Comparison of ENCODE assay signal across 1 fruit fly cellular context in genomic region chr3L:3543525-3543971, dm6.
A peak's percentile ranks its signal among the peaks of the same experiment; 100 is the strongest.
TF ChIP-seq lines count a peak whose summit lies in the region.

No protein-coding gene starts in this region.

TF ChIP-seq in whole organism, embryonic, 481 proteins besides CTCF, POLR2A, EP300 and RAD21 (continued from another document and continues in another):
- peak; percentile 14 for TF ChIP-seq sug (tag; optimal IDR thresholded peaks at IDR 0.05; lab: Kevin White, UChicago)
- TF ChIP-seq CG3281 (GFP tag; optimal IDR thresholded peaks at IDR 0.05; lab: Kevin White, UChicago): peak; percentile 74
- TF ChIP-seq CG4730 (GFP tag; IDR thresholded peaks at IDR 0.05; lab: Robert Waterston, UW): no peak
- TF ChIP-seq CG12659 (GFP tag; optimal IDR thresholded peaks at IDR 0.05; lab: Kevin White, UChicago): no peak
- TF ChIP-seq wor (GFP tag; IDR thresholded peaks at IDR 0.05; lab: Robert Waterston, UW): no peak
- TF ChIP-seq Six4 (GFP tag; optimal IDR thresholded peaks at IDR 0.05; lab: Kevin White, UChicago): no peak
- TF ChIP-seq Hmr (GFP tag; optimal IDR thresholded peaks at IDR 0.05; lab: Kevin White, UChicago): peak; percentile 79
- no peak for TF ChIP-seq insv (GFP tag; optimal IDR thresholded peaks at IDR 0.05; lab: Kevin White, UChicago)
- no peak for TF ChIP-seq Ssrp (tag; optimal IDR thresholded peaks at IDR 0.05; lab: Kevin White, UChicago)
- peak; percentile 56 for TF ChIP-seq unpg (GFP tag; optimal IDR thresholded peaks at IDR 0.05; lab: Kevin White, UChicago)
- no peak for TF ChIP-seq kay (GFP tag; optimal IDR thresholded peaks at IDR 0.05; lab: Kevin White, UChicago)
- TF ChIP-seq sr (GFP tag; IDR thresholded peaks at IDR 0.05; lab: Robert Waterston, UW): no peak
- no peak for TF ChIP-seq CG31441 (GFP tag; IDR thresholded peaks at IDR 0.05; lab: Robert Waterston, UW)
- TF ChIP-seq fd64A (GFP tag; optimal IDR thresholded peaks at IDR 0.05; lab: Kevin White, UChicago): peak; percentile 52
- TF ChIP-seq repo (GFP tag; optimal IDR thresholded peaks at IDR 0.05; lab: Kevin White, UChicago): no peak
- TF ChIP-seq ro (GFP tag; IDR thresholded peaks at IDR 0.05; lab: Robert Waterston, UW): no peak
- peak; percentile 72 for TF ChIP-seq Med (GFP tag; lab: Kevin White, UChicago)
- TF ChIP-seq CG16815 (GFP tag; optimal IDR thresholded peaks at IDR 0.05; lab: Kevin White, UChicago): no peak
- no peak for TF ChIP-seq Ada2b (GFP tag; IDR thresholded peaks at IDR 0.05; lab: Robert Waterston, UW)
- no peak for TF ChIP-seq fru (optimal IDR thresholded peaks at IDR 0.05; lab: Kevin White, UChicago)
- TF ChIP-seq tio (GFP tag; optimal IDR thresholded peaks at IDR 0.05; lab: Kevin White, UChicago): no peak
- no peak for TF ChIP-seq CG13123 (GFP tag; optimal IDR thresholded peaks at IDR 0.05; lab: Kevin White, UChicago)
- peak; percentile 60 for TF ChIP-seq oc (tag; optimal IDR thresholded peaks at IDR 0.05; lab: Kevin White, UChicago)
- TF ChIP-seq PHDP (tag; optimal IDR thresholded peaks at IDR 0.05; lab: Kevin White, UChicago): peak; percentile 63
- TF ChIP-seq jing (GFP tag; optimal IDR thresholded peaks at IDR 0.05; lab: Kevin White, UChicago): no peak
- TF ChIP-seq CG3065 (GFP tag; optimal IDR thresholded peaks at IDR 0.05; lab: Kevin White, UChicago): no peak
- TF ChIP-seq ERR (GFP tag; optimal IDR thresholded peaks at IDR 0.05; lab: Kevin White, UChicago): no peak
- no peak for TF ChIP-seq tup (GFP tag; optimal IDR thresholded peaks at IDR 0.05; lab: Kevin White, UChicago)
- no peak for TF ChIP-seq ewg (GFP tag; optimal IDR thresholded peaks at IDR 0.05; lab: Kevin White, UChicago)
- TF ChIP-seq bigmax (GFP tag; optimal IDR thresholded peaks at IDR 0.05; lab: Kevin White, UChicago): no peak
- TF ChIP-seq ems (GFP tag; optimal IDR thresholded peaks at IDR 0.05; lab: Kevin White, UChicago): peak; percentile 65
- TF ChIP-seq Atf6 (GFP tag; IDR thresholded peaks at IDR 0.05; lab: Robert Waterston, UW): peak; percentile 61
- no peak for TF ChIP-seq CG9932 (GFP tag; IDR thresholded peaks at IDR 0.05; lab: Robert Waterston, UW)
- TF ChIP-seq CG15073 (GFP tag; optimal IDR thresholded peaks at IDR 0.05; lab: Kevin White, UChicago): no peak
- no peak for TF ChIP-seq CG10321 (GFP tag; IDR thresholded peaks at IDR 0.05; lab: Robert Waterston, UW)
- TF ChIP-seq CG3407 (GFP tag; optimal IDR thresholded peaks at IDR 0.05; lab: Kevin White, UChicago): peak; percentile 12
- no peak for TF ChIP-seq her (GFP tag; optimal IDR thresholded peaks at IDR 0.05; lab: Kevin White, UChicago)
- no peak for TF ChIP-seq cato (GFP tag; optimal IDR thresholded peaks at IDR 0.05; lab: Kevin White, UChicago; ENCODE audit: borderline replicate concordance)
- peak; percentile 41; the same call in 1 of the 3 replicates for TF ChIP-seq HLH4C (GFP tag; IDR thresholded peaks at IDR 0.05; lab: Robert Waterston, UW; ENCODE audit: partially characterized antibody)
- no peak for TF ChIP-seq gcm (GFP tag; optimal IDR thresholded peaks at IDR 0.05; lab: Kevin White, UChicago)
- TF ChIP-seq Meics (GFP tag; optimal IDR thresholded peaks at IDR 0.05; lab: Kevin White, UChicago): peak; percentile 60
- no peak for TF ChIP-seq jumu (GFP tag; optimal IDR thresholded peaks at IDR 0.05; lab: Kevin White, UChicago)
- no peak for TF ChIP-seq zen (tag; optimal IDR thresholded peaks at IDR 0.05; lab: Kevin White, UChicago)
- TF ChIP-seq CG12391 (tag; optimal IDR thresholded peaks at IDR 0.05; lab: Kevin White, UChicago): no peak
- TF ChIP-seq CG6272 (GFP tag; IDR thresholded peaks at IDR 0.05; lab: Robert Waterston, UW): no peak
- no peak for TF ChIP-seq CG11560 (tag; IDR thresholded peaks at IDR 0.05; lab: Robert Waterston, UW)
- no peak for TF ChIP-seq CG5245 (GFP tag; optimal IDR thresholded peaks at IDR 0.05; lab: Kevin White, UChicago)
- peak; percentile 57 for TF ChIP-seq CG2875 (GFP tag; optimal IDR thresholded peaks at IDR 0.05; lab: Kevin White, UChicago)
- TF ChIP-seq onecut (GFP tag; IDR thresholded peaks at IDR 0.05; lab: Robert Waterston, UW): peak; percentile 42
- no peak for TF ChIP-seq Gug (GFP tag; IDR thresholded peaks at IDR 0.05; lab: Robert Waterston, UW)
- TF ChIP-seq CG14710 (tag; optimal IDR thresholded peaks at IDR 0.05; lab: Kevin White, UChicago): peak; percentile 33
- no peak for TF ChIP-seq CG9817 (tag; optimal IDR thresholded peaks at IDR 0.05; lab: Kevin White, UChicago)
- peak; percentile 68 for TF ChIP-seq CG10209 (GFP tag; optimal IDR thresholded peaks at IDR 0.05; lab: Kevin White, UChicago)
- 0 out of 3 replicates have a peak, but pooled peaks have one; percentile 68 for TF ChIP-seq gce (GFP tag; IDR thresholded peaks at IDR 0.05; lab: Robert Waterston, UW)
- peak; percentile 57 for TF ChIP-seq CG12769 (tag; optimal IDR thresholded peaks at IDR 0.05; lab: Kevin White, UChicago)
- peak; percentile 8; the same call in 1 of the 3 replicates for TF ChIP-seq mld (GFP tag; IDR thresholded peaks at IDR 0.05; lab: Robert Waterston, UW; ENCODE audit: partially characterized antibody)
- no peak for TF ChIP-seq Myb (GFP tag; optimal IDR thresholded peaks at IDR 0.05; lab: Kevin White, UChicago)
- no peak for TF ChIP-seq CG7839 (tag; optimal IDR thresholded peaks at IDR 0.05; lab: Kevin White, UChicago)
- no peak for TF ChIP-seq Sry-δ (GFP tag; optimal IDR thresholded peaks at IDR 0.05; lab: Kevin White, UChicago)
- TF ChIP-seq CG17802 (tag; optimal IDR thresholded peaks at IDR 0.05; lab: Kevin White, UChicago): no peak
- TF ChIP-seq NFAT (GFP tag; IDR thresholded peaks at IDR 0.05; lab: Robert Waterston, UW): no peak
- no peak for TF ChIP-seq hkb (optimal IDR thresholded peaks at IDR 0.05; lab: Kevin White, UChicago)
- peak; percentile 22; the same call in 1 of the 2 replicates for TF ChIP-seq hkb (GFP tag; IDR thresholded peaks at IDR 0.05; lab: Robert Waterston, UW)
- no peak for TF ChIP-seq Dip3 (GFP tag; optimal IDR thresholded peaks at IDR 0.05; lab: Kevin White, UChicago)
- TF ChIP-seq Ptx1 (GFP tag; IDR thresholded peaks at IDR 0.05; lab: Robert Waterston, UW): no peak
- TF ChIP-seq Lim3 (GFP tag; IDR thresholded peaks at IDR 0.05; lab: Robert Waterston, UW): no peak
- TF ChIP-seq CG7786 (GFP tag; optimal IDR thresholded peaks at IDR 0.05; lab: Kevin White, UChicago): no peak
- no peak for TF ChIP-seq CG4282 (GFP tag; optimal IDR thresholded peaks at IDR 0.05; lab: Kevin White, UChicago)
- no peak for TF ChIP-seq trem (tag; optimal IDR thresholded peaks at IDR 0.05; lab: Kevin White, UChicago)
- TF ChIP-seq CG14014 (GFP tag; IDR thresholded peaks at IDR 0.05; lab: Robert Waterston, UW): peak; percentile 21; the same call in 1 of the 2 replicates
- no peak for TF ChIP-seq cas (GFP tag; IDR thresholded peaks at IDR 0.05; lab: Robert Waterston, UW)
- no peak for TF ChIP-seq row (GFP tag; IDR thresholded peaks at IDR 0.05; lab: Robert Waterston, UW)
- no peak for TF ChIP-seq B-H2 (GFP tag; optimal IDR thresholded peaks at IDR 0.05; lab: Kevin White, UChicago)
- no peak for TF ChIP-seq pros (GFP tag; optimal IDR thresholded peaks at IDR 0.05; lab: Kevin White, UChicago)
- peak; percentile 21 for TF ChIP-seq mirr (GFP tag; optimal IDR thresholded peaks at IDR 0.05; lab: Kevin White, UChicago)
- no peak for TF ChIP-seq CG12219 (GFP tag; optimal IDR thresholded peaks at IDR 0.05; lab: Kevin White, UChicago)
- no peak for TF ChIP-seq sima (GFP tag; optimal IDR thresholded peaks at IDR 0.05; lab: Kevin White, UChicago)
- TF ChIP-seq lmd (GFP tag; IDR thresholded peaks at IDR 0.05; lab: Robert Waterston, UW): no peak
- TF ChIP-seq bsh (GFP tag; optimal IDR thresholded peaks at IDR 0.05; lab: Kevin White, UChicago): peak in 1 of 2 experiments; percentile 19
- no peak for TF ChIP-seq Antp (GFP tag; optimal IDR thresholded peaks at IDR 0.05; lab: Kevin White, UChicago)
- peak; percentile 71 for TF ChIP-seq chm (GFP tag; IDR thresholded peaks at IDR 0.05; lab: Robert Waterston, UW)
- no peak for TF ChIP-seq Poxn (GFP tag; IDR thresholded peaks at IDR 0.05; lab: Robert Waterston, UW)
- TF ChIP-seq D (optimal IDR thresholded peaks at IDR 0.05; lab: Kevin White, UChicago): no peak
- peak; percentile 41 for TF ChIP-seq D (GFP tag; optimal IDR thresholded peaks at IDR 0.05; lab: Kevin White, UChicago)
- TF ChIP-seq Jarid2 (GFP tag; optimal IDR thresholded peaks at IDR 0.05; lab: Kevin White, UChicago): peak; percentile 95
- TF ChIP-seq cwo (GFP tag; optimal IDR thresholded peaks at IDR 0.05; lab: Kevin White, UChicago): peak; percentile 19
- TF ChIP-seq shn (GFP tag; optimal IDR thresholded peaks at IDR 0.05; lab: Kevin White, UChicago): no peak
- TF ChIP-seq al (GFP tag; IDR thresholded peaks at IDR 0.05; lab: Robert Waterston, UW): no peak
- peak; percentile 39; the same call in 1 of the 2 replicates for TF ChIP-seq vvl (GFP tag; IDR thresholded peaks at IDR 0.05; lab: Robert Waterston, UW)
- peak; percentile 13 for TF ChIP-seq exex (tag; optimal IDR thresholded peaks at IDR 0.05; lab: Kevin White, UChicago)
- TF ChIP-seq CG5180 (GFP tag; optimal IDR thresholded peaks at IDR 0.05; lab: Kevin White, UChicago): peak; percentile 93
- peak; percentile 71 for TF ChIP-seq abd-A (tag; optimal IDR thresholded peaks at IDR 0.05; lab: Kevin White, UChicago)
- no peak for TF ChIP-seq Sin3A (optimal IDR thresholded peaks at IDR 0.05; lab: Kevin White, UChicago)
- no peak for TF ChIP-seq ken (GFP tag; IDR thresholded peaks at IDR 0.05; lab: Robert Waterston, UW)
- TF ChIP-seq CG18476 (GFP tag; optimal IDR thresholded peaks at IDR 0.05; lab: Kevin White, UChicago): peak; percentile 40
- TF ChIP-seq CG11504 (tag; optimal IDR thresholded peaks at IDR 0.05; lab: Kevin White, UChicago): peak; percentile 100
- 0 out of 2 replicates have a peak, but pooled peaks have one; percentile 52 for TF ChIP-seq sob (GFP tag; IDR thresholded peaks at IDR 0.05; lab: Robert Waterston, UW)
- peak; percentile 82 for TF ChIP-seq sens (GFP tag; lab: Kevin White, UChicago)
- peak; percentile 73 for TF ChIP-seq CG3163 (GFP tag; optimal IDR thresholded peaks at IDR 0.05; lab: Kevin White, UChicago)
- no peak for TF ChIP-seq fu2 (GFP tag; optimal IDR thresholded peaks at IDR 0.05; lab: Kevin White, UChicago)
- no peak for TF ChIP-seq Dp (GFP tag; optimal IDR thresholded peaks at IDR 0.05; lab: Kevin White, UChicago)
- no peak for TF ChIP-seq CG17829 (tag; optimal IDR thresholded peaks at IDR 0.05; lab: Kevin White, UChicago)
- TF ChIP-seq hth (optimal IDR thresholded peaks at IDR 0.05; lab: Kevin White, UChicago): no peak
- TF ChIP-seq CG15269 (tag; optimal IDR thresholded peaks at IDR 0.05; lab: Kevin White, UChicago): no peak
- no peak for TF ChIP-seq CG12155 (GFP tag; optimal IDR thresholded peaks at IDR 0.05; lab: Kevin White, UChicago)
- TF ChIP-seq CG34376 (GFP tag; optimal IDR thresholded peaks at IDR 0.05; lab: Kevin White, UChicago): no peak
- no peak for TF ChIP-seq CG13624 (GFP tag; optimal IDR thresholded peaks at IDR 0.05; lab: Kevin White, UChicago)
- TF ChIP-seq vnd (GFP tag; IDR thresholded peaks at IDR 0.05; lab: Robert Waterston, UW; ENCODE audit: partially characterized antibody): no peak
- no peak for TF ChIP-seq Sry-β (GFP tag; optimal IDR thresholded peaks at IDR 0.05; lab: Kevin White, UChicago)
- no peak for TF ChIP-seq HLH3B (GFP tag; IDR thresholded peaks at IDR 0.05; lab: Robert Waterston, UW)
- no peak for TF ChIP-seq run (tag; optimal IDR thresholded peaks at IDR 0.05; lab: Kevin White, UChicago)
- TF ChIP-seq odd (GFP tag; optimal IDR thresholded peaks at IDR 0.05; lab: Kevin White, UChicago): peak; percentile 10
- no peak for TF ChIP-seq az2 (GFP tag; optimal IDR thresholded peaks at IDR 0.05; lab: Kevin White, UChicago)
- no peak for TF ChIP-seq CG11398 (GFP tag; optimal IDR thresholded peaks at IDR 0.05; lab: Kevin White, UChicago)
- TF ChIP-seq CG1602 (GFP tag; optimal IDR thresholded peaks at IDR 0.05; lab: Kevin White, UChicago): no peak
- TF ChIP-seq CG16863 (GFP tag; optimal IDR thresholded peaks at IDR 0.05; lab: Kevin White, UChicago): no peak
- TF ChIP-seq maf-S (GFP tag; optimal IDR thresholded peaks at IDR 0.05; lab: Kevin White, UChicago): no peak
- TF ChIP-seq CG3995 (GFP tag; optimal IDR thresholded peaks at IDR 0.05; lab: Kevin White, UChicago): no peak
- no peak for TF ChIP-seq Chrac-16 (GFP tag; optimal IDR thresholded peaks at IDR 0.05; lab: Kevin White, UChicago)
- no peak for TF ChIP-seq dan (GFP tag; IDR thresholded peaks at IDR 0.05; lab: Robert Waterston, UW)
- TF ChIP-seq CG14667 (GFP tag; IDR thresholded peaks at IDR 0.05; lab: Robert Waterston, UW): no peak
- TF ChIP-seq D19B (GFP tag; optimal IDR thresholded peaks at IDR 0.05; lab: Kevin White, UChicago): no peak
- TF ChIP-seq ssp (GFP tag; IDR thresholded peaks at IDR 0.05; lab: Robert Waterston, UW): no peak
- TF ChIP-seq Usf (GFP tag; optimal IDR thresholded peaks at IDR 0.05; lab: Kevin White, UChicago): no peak
- TF ChIP-seq gro (GFP tag; optimal IDR thresholded peaks at IDR 0.05; lab: Kevin White, UChicago): no peak
- peak; percentile 44 for TF ChIP-seq Deaf1 (tag; optimal IDR thresholded peaks at IDR 0.05; lab: Kevin White, UChicago)
- TF ChIP-seq CG31388 (GFP tag; optimal IDR thresholded peaks at IDR 0.05; lab: Kevin White, UChicago): no peak
- no peak for TF ChIP-seq B-H1 (GFP tag; IDR thresholded peaks at IDR 0.05; lab: Robert Waterston, UW)
- TF ChIP-seq br (optimal IDR thresholded peaks at IDR 0.05; lab: Kevin White, UChicago): no peak
- TF ChIP-seq H15 (GFP tag; IDR thresholded peaks at IDR 0.05; lab: Robert Waterston, UW): no peak
- TF ChIP-seq CG32772 (GFP tag; IDR thresholded peaks at IDR 0.05; lab: Robert Waterston, UW): no peak
- TF ChIP-seq CG15601 (tag; optimal IDR thresholded peaks at IDR 0.05; lab: Kevin White, UChicago): peak; percentile 45
- TF ChIP-seq CG9437 (GFP tag; optimal IDR thresholded peaks at IDR 0.05; lab: Kevin White, UChicago): no peak
- no peak for TF ChIP-seq CG10274 (GFP tag; optimal IDR thresholded peaks at IDR 0.05; lab: Kevin White, UChicago)
- peak; percentile 2 for TF ChIP-seq CG12744 (GFP tag; optimal IDR thresholded peaks at IDR 0.05; lab: Kevin White, UChicago)
- TF ChIP-seq CG14860 (GFP tag; IDR thresholded peaks at IDR 0.05; lab: Robert Waterston, UW; ENCODE audit: partially characterized antibody): no peak
- peak; percentile 45; the same call in 1 of the 3 replicates for TF ChIP-seq tgo (GFP tag; IDR thresholded peaks at IDR 0.05; lab: Robert Waterston, UW)
- peak; percentile 13 for TF ChIP-seq CG12071 (GFP tag; optimal IDR thresholded peaks at IDR 0.05; lab: Kevin White, UChicago)
- no peak for TF ChIP-seq CG16779 (GFP tag; IDR thresholded peaks at IDR 0.05; lab: Robert Waterston, UW)
